Worm (Caenorhabditis elegans) whole organism, early embryonic: ENCODE results near the gene nlp-2.

ENCODE experiments used
- B0310.2 ChIP-seq: sonication (generic microtip); optimal IDR thresholded peaks from 2 replicates; lab custom pipeline; 2016; ENCODE audit warnings: mild to moderate bottlenecking, missing genetic modification characterization, missing compliant biosample characterization
- F13C5.2 ChIP-seq: sonication (generic microtip); optimal IDR thresholded peaks from 2 replicates; lab custom pipeline; 2017; ENCODE audit warnings: mild to moderate bottlenecking, missing genetic modification characterization, inconsistent platforms, missing compliant biosample characterization
- aly-1 ChIP-seq: sonication (generic microtip); optimal IDR thresholded peaks from 2 replicates; lab custom pipeline; 2016; ENCODE audit warnings: missing genetic modification characterization, missing compliant biosample characterization
- ama-1 ChIP-seq: fragments of 150-350 bp; optimal IDR thresholded peaks from 2 replicates; lab custom pipeline; 2014
- ceh-13 ChIP-seq: fragments of 200-800 bp; sonication (Bioruptor generic); optimal IDR thresholded peaks from 2 replicates; lab custom pipeline; 2018; ENCODE audit warnings: mild to moderate bottlenecking, missing genetic modification characterization, missing compliant biosample characterization
- ceh-36 ChIP-seq: sonication (generic microtip); optimal IDR thresholded peaks from 2 replicates; lab custom pipeline; 2016; ENCODE audit warnings: missing genetic modification characterization, inconsistent platforms, missing compliant biosample characterization
- ets-7 ChIP-seq: sonication (generic microtip); optimal IDR thresholded peaks from 2 replicates; lab custom pipeline; 2016; ENCODE audit warnings: missing genotype, missing genetic modification characterization, missing compliant biosample characterization
- flt-1 ChIP-seq: fragments of 200-800 bp; sonication (Bioruptor generic); IDR thresholded peaks from 2 replicates; pipeline ENCODE4 v1.3.6; 2022; ENCODE audit warnings: missing genetic modification characterization, missing compliant biosample characterization
- hmbx-1 ChIP-seq: sonication (generic microtip); optimal IDR thresholded peaks from 2 replicates; lab custom pipeline; 2016; ENCODE audit warnings: mild to moderate bottlenecking, missing genetic modification characterization, missing compliant biosample characterization
- hmg-4 ChIP-seq: fragments of 200-800 bp; sonication (Bioruptor generic); optimal IDR thresholded peaks from 2 replicates; lab custom pipeline; 2018; ENCODE audit warnings: mild to moderate bottlenecking, missing genetic modification characterization, missing compliant biosample characterization
- hnd-1 ChIP-seq: sonication (generic microtip); optimal IDR thresholded peaks from 2 replicates; lab custom pipeline; 2016; ENCODE audit warnings: missing genetic modification characterization, missing compliant biosample characterization
- pes-1 ChIP-seq: fragments of 200-800 bp; sonication (Bioruptor generic); IDR thresholded peaks from 2 replicates; pipeline ENCODE4 v1.3.6; 2022; ENCODE audit warnings: missing genetic modification reagents, missing genetic modification characterization, missing compliant biosample characterization
- scrt-1 ChIP-seq: fragments of 200-800 bp; sonication (Bioruptor generic); IDR thresholded peaks from 2 replicates; pipeline ENCODE4 v1.3.6; 2022; ENCODE audit warnings: missing genetic modification characterization, missing compliant biosample characterization
- sea-1 ChIP-seq: fragments of 200-800 bp; sonication (Bioruptor generic); conservative IDR thresholded peaks from 2 replicates; pipeline ENCODE4 v1.3.6; 2022; ENCODE audit warnings: missing genetic modification characterization, missing compliant biosample characterization
- tbx-11 ChIP-seq: fragments of 200-800 bp; sonication (Bioruptor generic); IDR thresholded peaks from 2 replicates; pipeline ENCODE4 v1.3.6; 2022; ENCODE audit warnings: missing genetic modification characterization, missing compliant biosample characterization
- tbx-37 ChIP-seq: fragments of 200-800 bp; sonication (Bioruptor generic); conservative IDR thresholded peaks from 2 replicates; pipeline ENCODE4 v1.3.6; 2022; ENCODE audit warnings: missing genetic modification reagents, missing genetic modification characterization, missing compliant biosample characterization
- tra-4 ChIP-seq: sonication (generic microtip); optimal IDR thresholded peaks from 2 replicates; lab custom pipeline; 2017; ENCODE audit warnings: missing genetic modification characterization, missing compliant biosample characterization

The nlp-2 gene

DNA sequence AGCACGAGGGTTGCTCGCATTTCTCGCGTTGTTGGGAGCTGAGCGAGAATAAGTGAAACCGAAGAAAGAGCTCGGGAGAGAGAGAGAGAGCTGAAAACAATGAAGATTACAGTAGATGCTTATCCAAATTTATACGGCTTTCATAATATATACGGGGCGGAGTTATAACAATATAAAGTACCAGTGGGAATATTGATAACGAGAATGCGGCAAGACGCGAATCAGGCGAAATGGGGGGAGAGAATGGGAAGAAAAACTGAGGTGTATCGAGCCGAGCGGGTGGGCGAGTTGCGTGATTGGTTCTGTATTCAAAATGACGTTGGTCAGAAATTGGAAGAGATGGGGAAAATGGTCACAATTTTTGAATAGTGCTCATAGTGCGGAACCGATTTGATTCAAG is at the start of gene nlp-2:
TSS of gene nlp-2 (minus strand) at position 101 of the 400 bp plus-strand sequence.
- TF ChIP-seq ceh-13 (GFP tag; lab: Kevin White, UChicago) = no peak
- TF ChIP-seq hnd-1 (tag; lab: Kevin White, UChicago) = no peak
- no peak for TF ChIP-seq flt-1 (GFP tag; lab: Robert Waterston, UW)
- no peak for TF ChIP-seq ets-7
- no peak for TF ChIP-seq tbx-11
- TF ChIP-seq F13C5.2 (tag; lab: Kevin White, UChicago) = no peak
- TF ChIP-seq scrt-1 = no peak
- no peak for TF ChIP-seq hmbx-1 (tag; lab: Kevin White, UChicago)
- no peak for TF ChIP-seq ceh-36 (tag; lab: Kevin White, UChicago)
- no peak for TF ChIP-seq B0310.2 (tag; lab: Kevin White, UChicago)
- no peak for TF ChIP-seq hmg-4 (GFP tag; lab: Kevin White, UChicago)
- TF ChIP-seq pes-1 = no peak
- TF ChIP-seq tbx-37 (GFP tag; lab: Robert Waterston, UW) = no peak
- TF ChIP-seq sea-1 (GFP tag; lab: Robert Waterston, UW) = no peak

DNA sequence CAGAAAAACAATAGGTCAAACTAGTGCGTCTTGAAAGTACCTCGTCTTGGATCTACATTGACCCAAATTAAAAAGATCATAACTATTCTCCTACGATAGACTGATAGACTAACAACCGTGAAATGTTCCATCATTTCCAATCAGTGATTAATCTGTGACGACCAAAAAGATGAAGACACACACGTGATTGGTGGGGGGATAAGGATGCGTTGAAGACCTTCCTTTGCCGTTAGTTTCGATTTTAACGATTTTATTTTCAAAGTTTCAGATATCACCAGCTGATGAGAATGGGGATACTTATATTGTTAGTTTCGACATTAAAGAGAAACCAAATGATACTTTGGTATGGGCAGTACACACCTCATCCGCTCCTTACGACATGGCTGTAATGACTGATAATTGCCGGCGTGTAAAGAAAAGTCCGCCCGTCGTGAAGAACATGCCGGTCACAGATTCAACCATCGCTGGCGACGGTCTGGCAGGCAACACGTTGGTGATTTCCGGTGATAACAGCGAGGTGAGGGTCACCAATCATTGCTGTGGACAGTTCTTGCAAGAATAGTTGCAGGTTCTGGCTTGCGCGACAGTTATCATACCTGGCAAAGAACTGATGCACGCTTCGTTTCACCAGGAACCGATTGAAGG is 42.5 kb upstream of the nlp-2 start:
- TF ChIP-seq pes-1 (no peak), ets-7 (no peak), aly-1 (tag; lab: Kevin White, UChicago) (no peak), hnd-1 (tag; lab: Kevin White, UChicago) (no peak), ceh-13 (GFP tag; lab: Kevin White, UChicago) (no peak), ama-1 (lab: Kevin White, UChicago) (no peak), hmbx-1 (tag; lab: Kevin White, UChicago) (no peak)

DNA sequence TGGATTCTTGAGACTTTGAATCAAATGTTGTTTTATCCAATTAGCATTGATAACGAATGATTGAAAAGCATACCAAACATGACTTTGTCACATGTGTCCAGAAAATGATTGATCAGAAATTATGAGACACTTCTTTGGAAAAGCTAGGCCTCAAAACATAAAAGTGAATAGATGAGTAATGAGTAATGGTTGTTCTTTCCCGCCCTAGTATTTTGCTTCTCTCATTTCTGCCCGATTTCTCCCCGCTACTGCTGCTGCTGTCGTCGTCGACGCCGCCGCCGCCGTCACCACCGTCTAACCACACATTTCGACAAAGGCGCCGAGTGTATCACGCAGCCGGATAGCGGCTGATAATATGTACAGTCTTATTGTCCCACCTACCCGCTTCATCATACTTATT is 40.9 kb upstream of the nlp-2 start, which contains the start of gene F47G3.1:
TSS of gene F47G3.1 (plus strand) at position 301 of the 400 bp plus-strand sequence.
- no peak for TF ChIP-seq sea-1 (GFP tag; lab: Robert Waterston, UW)
- no peak for TF ChIP-seq tbx-37 (GFP tag; lab: Robert Waterston, UW)
- TF ChIP-seq tra-4 (tag; lab: Kevin White, UChicago) = no peak
- no peak for TF ChIP-seq flt-1 (GFP tag; lab: Robert Waterston, UW)
- no peak for TF ChIP-seq tbx-11
- TF ChIP-seq hmbx-1 (tag; lab: Kevin White, UChicago) = no peak
- TF ChIP-seq hnd-1 (tag; lab: Kevin White, UChicago) = no peak
- no peak for TF ChIP-seq ama-1 (lab: Kevin White, UChicago)

DNA sequence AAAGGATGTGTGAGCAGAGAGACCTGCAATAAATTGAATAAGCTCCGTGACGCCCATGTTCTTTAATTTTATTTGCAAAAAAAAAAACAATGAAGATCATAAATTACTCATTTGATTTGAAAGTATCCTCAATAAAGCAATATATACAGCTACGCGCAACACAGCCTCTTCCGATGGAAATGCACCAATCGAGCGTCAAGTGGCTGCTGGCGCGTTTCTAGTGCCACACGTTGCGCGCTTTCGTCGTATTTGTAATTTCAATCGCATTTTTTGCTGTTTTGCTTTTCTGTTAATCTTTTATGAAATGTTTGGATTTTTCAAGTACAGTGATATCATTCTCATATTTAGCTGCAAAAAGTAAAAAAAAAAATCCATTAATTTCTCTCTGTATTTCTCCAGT is 37.7 kb upstream of the nlp-2 start:
- peak; percentile 27 for TF ChIP-seq F13C5.2 (tag; lab: Kevin White, UChicago)
- TF ChIP-seq ceh-13 (GFP tag; lab: Kevin White, UChicago) = no peak

DNA sequence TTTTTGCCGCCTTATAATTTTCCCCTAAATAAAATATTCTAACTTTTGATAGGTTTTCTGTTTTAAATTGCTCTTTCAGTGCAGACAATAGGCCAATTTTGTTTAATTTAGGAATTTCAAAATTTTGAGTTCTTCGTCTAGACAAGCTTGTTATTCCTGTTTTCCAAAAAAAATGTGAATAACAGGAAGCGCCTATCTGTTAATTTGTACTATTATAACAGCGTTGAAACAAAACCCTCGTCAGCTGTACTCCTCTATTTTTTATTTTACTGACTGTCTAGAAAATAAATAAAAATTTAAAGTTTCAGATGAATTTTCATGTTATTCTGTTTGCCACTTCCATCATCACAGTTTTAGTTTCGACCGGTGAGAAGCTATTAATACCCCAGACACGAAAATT is 36.7 kb upstream of the nlp-2 start, which contains the start of gene F47G3.4:
TSS of gene F47G3.4 (plus strand) at position 301 of the 400 bp plus-strand sequence.
- TF ChIP-seq tra-4 (tag; lab: Kevin White, UChicago) = no peak
- no peak for TF ChIP-seq hmbx-1 (tag; lab: Kevin White, UChicago)
- TF ChIP-seq ets-7 = no peak
- no peak for TF ChIP-seq B0310.2 (tag; lab: Kevin White, UChicago)
- TF ChIP-seq ama-1 (lab: Kevin White, UChicago) = no peak
- no peak for TF ChIP-seq tbx-37 (GFP tag; lab: Robert Waterston, UW)
- TF ChIP-seq ceh-13 (GFP tag; lab: Kevin White, UChicago) = no peak
- TF ChIP-seq hmg-4 (GFP tag; lab: Kevin White, UChicago) = no peak
- no peak for TF ChIP-seq ceh-36 (tag; lab: Kevin White, UChicago)
- no peak for TF ChIP-seq scrt-1
- TF ChIP-seq hnd-1 (tag; lab: Kevin White, UChicago) = no peak
- TF ChIP-seq pes-1 = no peak
- TF ChIP-seq aly-1 (tag; lab: Kevin White, UChicago) = no peak
- TF ChIP-seq flt-1 (GFP tag; lab: Robert Waterston, UW) = no peak
- no peak for TF ChIP-seq F13C5.2 (tag; lab: Kevin White, UChicago)
- no peak for TF ChIP-seq sea-1 (GFP tag; lab: Robert Waterston, UW)

DNA sequence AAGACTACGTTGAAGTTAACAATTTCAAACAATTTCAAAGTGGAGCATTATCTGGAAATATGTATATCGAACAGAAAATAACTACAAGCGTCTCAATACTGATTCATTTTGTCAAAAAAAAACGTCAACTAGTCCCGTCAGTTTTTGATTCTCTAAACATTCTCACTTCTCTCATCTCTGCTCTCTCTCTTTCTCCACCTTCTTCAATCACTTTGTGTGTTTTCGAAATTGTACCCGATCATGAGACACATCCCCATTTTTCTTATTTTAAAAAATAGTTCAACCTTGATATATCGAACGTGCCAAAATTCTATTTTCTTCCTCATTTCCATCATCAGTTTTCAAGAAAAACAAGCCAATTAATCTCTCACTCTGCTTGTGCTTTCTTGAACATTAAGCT is 36.3 kb upstream of the nlp-2 start:
- no peak for TF ChIP-seq pes-1
- TF ChIP-seq ets-7 = no peak
- TF ChIP-seq tra-4 (tag; lab: Kevin White, UChicago) = no peak
- TF ChIP-seq ceh-13 (GFP tag; lab: Kevin White, UChicago) = no peak
- no peak for TF ChIP-seq tbx-37 (GFP tag; lab: Robert Waterston, UW)
- TF ChIP-seq hnd-1 (tag; lab: Kevin White, UChicago) = no peak
- TF ChIP-seq hmg-4 (GFP tag; lab: Kevin White, UChicago) = no peak
- TF ChIP-seq flt-1 (GFP tag; lab: Robert Waterston, UW) = no peak
- no peak for TF ChIP-seq sea-1 (GFP tag; lab: Robert Waterston, UW)
- TF ChIP-seq hmbx-1 (tag; lab: Kevin White, UChicago) = no peak
- TF ChIP-seq ceh-36 (tag; lab: Kevin White, UChicago) = no peak
- no peak for TF ChIP-seq F13C5.2 (tag; lab: Kevin White, UChicago)

DNA sequence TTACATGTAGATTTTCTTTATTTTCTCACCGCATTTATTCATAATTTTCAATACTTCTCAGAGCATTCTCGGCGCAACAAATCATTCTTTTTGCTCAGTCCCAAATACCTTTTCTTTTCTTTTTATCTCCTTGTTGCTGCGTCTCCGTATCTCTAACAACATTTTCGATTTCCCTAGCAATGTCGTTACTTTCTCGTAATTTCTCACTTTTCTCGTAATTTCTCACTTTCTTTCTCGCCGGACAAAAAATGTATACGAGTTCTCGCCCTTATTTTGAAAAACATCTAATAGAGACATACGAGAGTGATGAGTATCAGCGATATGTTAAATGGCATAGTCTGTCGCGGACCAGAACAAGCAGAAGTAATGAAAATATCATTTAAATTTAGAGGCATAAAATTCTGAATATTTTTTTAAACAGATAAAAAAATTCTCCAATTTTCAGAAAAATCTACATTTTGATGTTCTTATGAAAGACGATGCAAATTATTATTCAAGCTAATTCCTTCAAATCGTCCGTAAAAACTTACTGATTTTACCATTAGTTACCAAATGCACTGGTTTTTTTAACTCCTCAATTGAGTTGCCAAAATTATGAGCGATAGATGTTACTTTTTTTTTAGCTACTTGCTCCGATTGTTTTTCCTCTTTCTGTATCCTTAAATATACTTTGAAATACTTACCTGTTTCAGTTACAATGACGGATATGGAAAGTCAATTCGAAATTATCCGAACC is 30.9 kb upstream of the nlp-2 start, which contains the start of gene F47G3.3:
TSS of gene F47G3.3 (plus strand) at position 686 of the 736 bp plus-strand sequence.
- no peak for TF ChIP-seq B0310.2 (tag; lab: Kevin White, UChicago)
- no peak for TF ChIP-seq ets-7
